Fruit fly (Drosophila melanogaster) whole organism, embryonic: Measurements from ENCODE around the gene Est-Q.

Experiments used
- CG10959 ChIP-seq: fragments of 200-800 bp; sonication (Bioruptor generic); IDR thresholded peaks from 2 replicates; pipeline ENCODE4 v1.3.6; 2022; ENCODE audit warnings: missing biosample characterization, missing genetic modification characterization
- CG11723 ChIP-seq: fragments of 200-800 bp; sonication (Bioruptor generic); optimal IDR thresholded peaks from 2 replicates; lab custom pipeline; 2017; ENCODE audit warnings: missing biosample characterization, mild to moderate bottlenecking, missing genetic modification characterization
- CG12299 ChIP-seq: fragments of 200-800 bp; sonication (Bioruptor generic); optimal IDR thresholded peaks from 2 replicates; lab custom pipeline; 2018; ENCODE audit warnings: missing biosample characterization, mild to moderate bottlenecking, missing genetic modification characterization
- CG1647 ChIP-seq: fragments of 200-800 bp; sonication (Bioruptor generic); optimal IDR thresholded peaks from 3 replicates; lab custom pipeline; 2016; ENCODE audit warnings: missing biosample characterization, missing genetic modification characterization
- CG16815 ChIP-seq: fragments of 200-800 bp; sonication (Bioruptor generic); optimal IDR thresholded peaks from 3 replicates; lab custom pipeline; 2017; ENCODE audit warnings: missing biosample characterization, mild to moderate bottlenecking, missing genetic modification characterization
- CG17385 ChIP-seq: fragments of 200-800 bp; sonication (Bioruptor generic); optimal IDR thresholded peaks from 3 replicates; lab custom pipeline; 2018; ENCODE audit warnings: missing biosample characterization, mild to moderate bottlenecking, missing genetic modification characterization
- CG17912 ChIP-seq: fragments of 200-800 bp; sonication (Bioruptor generic); optimal IDR thresholded peaks from 2 replicates; lab custom pipeline; 2018; ENCODE audit warnings: missing biosample characterization, mild to moderate bottlenecking, missing genetic modification characterization
- CG2678 ChIP-seq: fragments of 200-800 bp; sonication (Bioruptor generic); optimal IDR thresholded peaks from 3 replicates; lab custom pipeline; 2019; ENCODE audit warnings: missing biosample characterization, mild to moderate bottlenecking, missing genetic modification characterization, moderate library complexity
- CG31441 ChIP-seq: fragments of 200-800 bp; sonication (Bioruptor generic); IDR thresholded peaks from 2 replicates; pipeline ENCODE4 v1.3.6; 2022; ENCODE audit warnings: missing biosample characterization, missing genetic modification characterization
- CG3281 ChIP-seq: fragments of 200-800 bp; sonication (Bioruptor generic); optimal IDR thresholded peaks from 3 replicates; lab custom pipeline; 2017; ENCODE audit warnings: missing biosample characterization, mild to moderate bottlenecking, missing genetic modification characterization
- CG33557 ChIP-seq: fragments of 200-800 bp; sonication (Bioruptor generic); optimal IDR thresholded peaks from 2 replicates; lab custom pipeline; 2019; ENCODE audit warnings: missing biosample characterization, mild to moderate bottlenecking, missing genetic modification characterization, moderate library complexity
- CG4282 ChIP-seq: fragments of 200-800 bp; sonication (Bioruptor generic); optimal IDR thresholded peaks from 2 replicates; lab custom pipeline; 2016; ENCODE audit warnings: missing biosample characterization, missing genetic modification characterization
- CG4360 ChIP-seq: fragments of 200-800 bp; sonication (Bioruptor generic); IDR thresholded peaks from 2 replicates; pipeline ENCODE4 v1.3.6; 2022; ENCODE audit warnings: missing biosample characterization, missing genetic modification characterization
- CG4404 ChIP-seq: fragments of 200-800 bp; sonication (Bioruptor generic); IDR thresholded peaks from 2 replicates; pipeline ENCODE4 v1.3.6; 2022; ENCODE audit warnings: missing biosample characterization, missing genetic modification characterization
- CG5953 ChIP-seq: fragments of 200-800 bp; sonication (Bioruptor generic); IDR thresholded peaks from 2 replicates; pipeline ENCODE4 v1.3.6; 2022; ENCODE audit warnings: missing biosample characterization, missing genetic modification characterization
- CG6254 ChIP-seq: fragments of 200-800 bp; sonication (Bioruptor generic); optimal IDR thresholded peaks from 3 replicates; lab custom pipeline; 2017; ENCODE audit warnings: mild to moderate bottlenecking, missing biosample characterization, missing genetic modification reagents, missing genetic modification characterization
- CG7786 ChIP-seq: fragments of 200-800 bp; sonication (Bioruptor generic); optimal IDR thresholded peaks from 2 replicates; lab custom pipeline; 2016; ENCODE audit warnings: missing biosample characterization, missing genetic modification characterization
- CG8290 ChIP-seq, 3 experiments: fragments of 200-800 bp; sonication (Bioruptor generic); optimal IDR thresholded peaks; 2 replicates each; lab custom pipeline; 2016 to 2019; ENCODE audit warnings: missing biosample characterization in 3 of 3, missing genetic modification characterization in 3 of 3, mild to moderate bottlenecking in 2 of 3, moderate library complexity in 1 of 3
- D19A ChIP-seq: fragments of 200-800 bp; optimal IDR thresholded peaks from 3 replicates; lab custom pipeline; 2019; ENCODE audit warnings: missing biosample characterization, mild to moderate bottlenecking, missing genetic modification characterization, moderate library complexity
- Dip3 ChIP-seq: fragments of 200-800 bp; sonication (Bioruptor generic); optimal IDR thresholded peaks from 3 replicates; lab custom pipeline; 2016; ENCODE audit warnings: missing biosample characterization, missing genetic modification characterization
- Fer2 ChIP-seq: fragments of 200-800 bp; sonication (Bioruptor generic); optimal IDR thresholded peaks from 2 replicates; lab custom pipeline; 2018; ENCODE audit warnings: missing biosample characterization, mild to moderate bottlenecking, missing genetic modification characterization, moderate library complexity
- H15 ChIP-seq: fragments of 200-800 bp; sonication (Bioruptor generic); IDR thresholded peaks from 3 replicates; pipeline ENCODE4 v1.3.6; 2022; ENCODE audit warnings: missing biosample characterization, missing genetic modification characterization
- Hand ChIP-seq: fragments of 200-800 bp; sonication (Bioruptor generic); optimal IDR thresholded peaks from 2 replicates; lab custom pipeline; 2017; ENCODE audit warnings: mild to moderate bottlenecking, missing biosample characterization, missing genetic modification reagents, missing genetic modification characterization
- Mrtf ChIP-seq: fragments of 200-800 bp; sonication (Bioruptor generic); IDR thresholded peaks from 3 replicates; pipeline ENCODE4 v1.3.6; 2022; ENCODE audit warnings: missing biosample characterization, missing genetic modification characterization
- NC2β ChIP-seq: fragments of 200-800 bp; sonication (Bioruptor generic); optimal IDR thresholded peaks from 2 replicates; lab custom pipeline; 2016; ENCODE audit warnings: missing biosample characterization, missing genetic modification characterization
- NFAT ChIP-seq: fragments of 200-800 bp; sonication (Bioruptor generic); IDR thresholded peaks from 2 replicates; pipeline ENCODE4 v1.3.6; 2022; ENCODE audit warnings: missing biosample characterization, missing genetic modification characterization
- Neu2 ChIP-seq: fragments of 200-800 bp; sonication (Bioruptor generic); optimal IDR thresholded peaks from 3 replicates; lab custom pipeline; 2016; ENCODE audit warnings: missing biosample characterization, missing genetic modification characterization, borderline replicate concordance
- Nf-YB ChIP-seq: fragments of 200-800 bp; sonication (Bioruptor generic); optimal IDR thresholded peaks from 3 replicates; lab custom pipeline; 2019; ENCODE audit warnings: missing biosample characterization, mild to moderate bottlenecking, missing genetic modification characterization, moderate library complexity
- Taf1 ChIP-seq: fragments of 200-800 bp; sonication (Bioruptor generic); IDR thresholded peaks from 2 replicates; pipeline ENCODE4 v1.3.6; 2022; ENCODE audit warnings: missing biosample characterization, missing genetic modification characterization
- ato ChIP-seq: fragments of 200-800 bp; sonication (Bioruptor generic); IDR thresholded peaks from 2 replicates; pipeline ENCODE4 v1.3.6; 2022; ENCODE audit warnings: missing biosample characterization, missing genetic modification characterization; ENCODE audit not compliant: partially characterized antibody
- bab2 ChIP-seq: fragments of 200-800 bp; sonication (Bioruptor generic); optimal IDR thresholded peaks from 2 replicates; lab custom pipeline; 2016; ENCODE audit warnings: missing biosample characterization, missing genetic modification characterization
- caup ChIP-seq: fragments of 200-800 bp; sonication (Bioruptor generic); optimal IDR thresholded peaks from 3 replicates; lab custom pipeline; 2017; ENCODE audit warnings: missing biosample characterization, mild to moderate bottlenecking, missing genetic modification characterization, moderate library complexity; ENCODE audit not compliant: severe bottlenecking
- crc ChIP-seq: fragments of 200-800 bp; sonication (Bioruptor generic); optimal IDR thresholded peaks from 2 replicates; lab custom pipeline; 2016; ENCODE audit warnings: missing biosample characterization, missing genetic modification characterization
- gce ChIP-seq: fragments of 200-800 bp; sonication (Bioruptor generic); IDR thresholded peaks from 3 replicates; pipeline ENCODE4 v1.3.6; 2022; ENCODE audit warnings: missing biosample characterization, missing genetic modification characterization
- hbn ChIP-seq: fragments of 200-800 bp; sonication (Bioruptor generic); IDR thresholded peaks from 2 replicates; pipeline ENCODE4 v1.3.6; 2022; ENCODE audit warnings: missing biosample characterization, missing genetic modification characterization; ENCODE audit not compliant: partially characterized antibody
- jing ChIP-seq: fragments of 200-800 bp; sonication (Bioruptor generic); optimal IDR thresholded peaks from 2 replicates; lab custom pipeline; 2018; ENCODE audit warnings: missing biosample characterization, mild to moderate bottlenecking, missing genetic modification characterization
- klu ChIP-seq: fragments of 200-800 bp; sonication (Bioruptor generic); IDR thresholded peaks from 2 replicates; pipeline ENCODE4 v1.3.6; 2022; ENCODE audit warnings: missing biosample characterization, missing genetic modification characterization
- mirr ChIP-seq: fragments of 200-800 bp; sonication (Bioruptor generic); optimal IDR thresholded peaks from 3 replicates; lab custom pipeline; 2018; ENCODE audit warnings: missing biosample characterization, mild to moderate bottlenecking, missing genetic modification characterization
- nerfin-2 ChIP-seq: fragments of 200-800 bp; sonication (Bioruptor generic); IDR thresholded peaks from 2 replicates; pipeline ENCODE4 v1.3.6; 2022; ENCODE audit warnings: missing biosample characterization, missing genetic modification characterization; ENCODE audit not compliant: partially characterized antibody
- nmo ChIP-seq: fragments of 200-800 bp; sonication (Bioruptor generic); optimal IDR thresholded peaks from 2 replicates; lab custom pipeline; 2018; ENCODE audit warnings: missing biosample characterization, mild to moderate bottlenecking, missing genetic modification characterization, moderate library complexity
- oc ChIP-seq: fragments of 200-800 bp; sonication (Bioruptor generic); optimal IDR thresholded peaks from 2 replicates; lab custom pipeline; 2018; ENCODE audit warnings: missing biosample characterization, mild to moderate bottlenecking, missing genetic modification characterization, moderate library complexity
- rib ChIP-seq: fragments of 200-800 bp; sonication (Bioruptor generic); IDR thresholded peaks from 2 replicates; pipeline ENCODE4 v1.3.6; 2022; ENCODE audit warnings: missing biosample characterization, missing genetic modification characterization
- ro ChIP-seq: fragments of 200-800 bp; sonication (Bioruptor generic); IDR thresholded peaks from 2 replicates; pipeline ENCODE4 v1.3.6; 2022; ENCODE audit warnings: missing biosample characterization, missing genetic modification characterization
- sens ChIP-seq: fragments of 200-800 bp; sonication (Bioruptor generic); peaks from one replicate; lab custom pipeline; 2016; ENCODE audit warnings: missing biosample characterization, missing genetic modification characterization
- shn ChIP-seq: fragments of 200-800 bp; sonication (Bioruptor generic); optimal IDR thresholded peaks from 3 replicates; lab custom pipeline; 2016; ENCODE audit warnings: missing biosample characterization, missing genetic modification characterization
- sob ChIP-seq: fragments of 200-800 bp; sonication (Bioruptor generic); IDR thresholded peaks from 2 replicates; pipeline ENCODE4 v1.3.6; 2022; ENCODE audit warnings: missing biosample characterization, missing genetic modification characterization
- sqz ChIP-seq: fragments of 200-800 bp; sonication (Bioruptor generic); optimal IDR thresholded peaks from 3 replicates; lab custom pipeline; 2018; ENCODE audit warnings: missing biosample characterization, mild to moderate bottlenecking, missing genetic modification characterization
- tx ChIP-seq: fragments of 200-800 bp; sonication (Bioruptor generic); optimal IDR thresholded peaks from 2 replicates; lab custom pipeline; 2016; ENCODE audit warnings: missing biosample characterization, missing genetic modification characterization
- wek ChIP-seq: fragments of 200-800 bp; sonication (Bioruptor generic); optimal IDR thresholded peaks from 3 replicates; lab custom pipeline; 2018; ENCODE audit warnings: missing biosample characterization, mild to moderate bottlenecking, missing genetic modification characterization, moderate library complexity
- zen ChIP-seq: fragments of 200-800 bp; sonication (Bioruptor generic); optimal IDR thresholded peaks from 3 replicates; lab custom pipeline; 2018; ENCODE audit warnings: missing biosample characterization, mild to moderate bottlenecking, missing genetic modification characterization, moderate library complexity

Est-Q gene

DNA sequence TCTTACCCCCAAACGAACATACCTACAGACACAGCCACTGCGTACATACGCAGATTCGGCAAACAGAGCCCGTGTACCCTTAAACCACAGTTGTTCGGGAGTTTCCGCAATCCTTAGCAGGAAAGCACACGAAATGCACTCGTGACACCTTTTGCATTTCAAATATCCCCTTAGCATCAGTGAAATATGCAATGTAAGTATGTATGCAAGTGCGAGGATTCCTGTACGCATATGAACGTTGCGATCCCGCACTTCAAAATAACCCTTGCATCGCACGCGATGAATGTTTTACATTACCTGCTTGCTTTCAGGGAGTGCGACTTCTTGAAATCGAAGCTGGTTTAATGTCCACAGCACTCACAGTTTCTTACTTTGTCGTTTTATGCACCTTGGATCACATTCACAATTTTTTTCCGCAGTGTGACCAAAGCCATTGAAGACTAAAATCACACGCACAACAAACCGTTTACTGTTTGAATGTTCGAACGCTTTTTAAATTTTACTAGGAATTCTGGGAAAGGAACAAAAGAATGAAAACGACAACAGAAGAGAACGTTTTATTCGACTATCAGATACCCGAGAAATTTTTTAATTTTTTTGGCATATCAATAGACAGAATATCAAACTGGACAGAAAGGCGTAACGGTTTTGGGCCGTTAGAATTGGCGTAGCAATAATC, 32.2 kb downstream of the Est-Q start, which contains the start of gene Mkrn1 (continued):
- TF ChIP-seq ato (GFP tag; lab: Robert Waterston, UW) (peak; percentile 79), CG7786 (GFP tag; lab: Kevin White, UChicago) (no peak), Nf-YB (no peak), CG4404 (no peak), oc (tag; lab: Kevin White, UChicago) (no peak), caup (GFP tag; lab: Kevin White, UChicago) (no peak), NC2β (GFP tag; lab: Kevin White, UChicago) (peak; percentile 32), CG1647 (GFP tag; lab: Kevin White, UChicago) (no peak), hbn (0 out of 2 replicates have a peak, but pooled peaks have one; percentile 22), Hand (GFP tag; lab: Kevin White, UChicago) (no peak), CG11723 (GFP tag; lab: Kevin White, UChicago) (no peak), klu (no peak), wek (GFP tag; lab: Kevin White, UChicago) (peak; percentile 1), zen (peak; percentile 4), H15 (GFP tag; lab: Robert Waterston, UW) (no peak), CG16815 (no peak), Fer2 (tag; lab: Kevin White, UChicago) (no peak), CG33557 (GFP tag; lab: Kevin White, UChicago) (no peak), CG6254 (GFP tag; lab: Kevin White, UChicago) (no peak), CG2678 (tag; lab: Kevin White, UChicago) (no peak), NFAT (GFP tag; lab: Robert Waterston, UW) (no peak), CG31441 (GFP tag; lab: Robert Waterston, UW) (no peak), CG8290 (GFP tag; optimal IDR thresholded peaks at IDR 0.05; lab: Kevin White, UChicago) (peak; percentile 80), CG8290 (tag; optimal IDR thresholded peaks at IDR 0.05; lab: Kevin White, UChicago) (no peak), CG12299 (tag; lab: Kevin White, UChicago) (no peak), CG10959 (GFP tag; lab: Robert Waterston, UW) (no peak), shn (GFP tag; lab: Kevin White, UChicago) (no peak), mirr (GFP tag; lab: Kevin White, UChicago) (no peak), nerfin-2 (GFP tag; lab: Robert Waterston, UW) (peak; percentile 88), CG3281 (GFP tag; lab: Kevin White, UChicago) (no peak), sens (GFP tag; lab: Kevin White, UChicago) (no peak), Dip3 (GFP tag; lab: Kevin White, UChicago) (no peak), D19A (tag; lab: Kevin White, UChicago) (peak; percentile 44), bab2 (GFP tag; lab: Kevin White, UChicago) (no peak), sob (GFP tag; lab: Robert Waterston, UW) (no peak), crc (GFP tag; lab: Kevin White, UChicago) (no peak), gce (GFP tag; lab: Robert Waterston, UW) (no peak), CG4360 (GFP tag; lab: Robert Waterston, UW) (no peak), jing (GFP tag; lab: Kevin White, UChicago) (no peak), CG17385 (GFP tag; lab: Kevin White, UChicago) (no peak), CG17912 (GFP tag; lab: Kevin White, UChicago) (no peak), ro (GFP tag; lab: Robert Waterston, UW) (no peak), Neu2 (GFP tag; lab: Kevin White, UChicago) (no peak), nmo (GFP tag; lab: Kevin White, UChicago) (peak; percentile 33), CG4282 (GFP tag; lab: Kevin White, UChicago) (no peak), CG5953 (GFP tag; lab: Robert Waterston, UW) (no peak), tx (GFP tag; lab: Kevin White, UChicago) (no peak), Mrtf (GFP tag; lab: Robert Waterston, UW) (no peak), rib (no peak), Taf1 (GFP tag; lab: Robert Waterston, UW) (no peak), sqz (GFP tag; lab: Kevin White, UChicago) (no peak)
